Worm (Caenorhabditis elegans): ENCODE results near the gene his-5.

his-5 gene

ce11 chrV:8500348-8500747 is 34.7 kb upstream of the his-5 start (continued):
- TF ChIP-seq ceh-82 (tag; optimal IDR thresholded peaks at IDR 0.05) (peak; percentile 89 to 98 (median 96)), sptf-1 (tag; optimal IDR thresholded peaks at IDR 0.05) (no peak), swsn-7 (tag; optimal IDR thresholded peaks at IDR 0.05) (peak; percentile 94), nhr-90 (tag; optimal IDR thresholded peaks at IDR 0.05; ENCODE audit: poor library complexity) (peak; percentile 97), blmp-1 (tag; optimal IDR thresholded peaks at IDR 0.05) (peak; percentile 33), pqm-1 (tag; optimal IDR thresholded peaks at IDR 0.05) (no peak), C04F5.9 (tag; optimal IDR thresholded peaks at IDR 0.05) (peak; percentile 68), nhr-84 (tag; optimal IDR thresholded peaks at IDR 0.05) (peak; percentile 79), nhr-76 (tag; optimal IDR thresholded peaks at IDR 0.05) (peak; percentile 95), ceh-8 (GFP tag; optimal IDR thresholded peaks at IDR 0.05) (peak; percentile 96), Y116A8C.19 (tag; optimal IDR thresholded peaks at IDR 0.05; ENCODE audit: borderline replicate concordance) (peak; percentile 35), xbp-1 (tag; optimal IDR thresholded peaks at IDR 0.05) (peak; percentile 91), ceh-88 (GFP tag; IDR thresholded peaks at IDR 0.05) (peak; percentile 85), skn-1 (tag; optimal IDR thresholded peaks at IDR 0.05) (peak; percentile 62), pax-3 (tag; optimal IDR thresholded peaks at IDR 0.05) (peak; percentile 85), ceh-63 (GFP tag; optimal IDR thresholded peaks at IDR 0.05) (peak; percentile 2), efl-3 (GFP tag; optimal IDR thresholded peaks at IDR 0.05) (peak; percentile 99), unc-130 (tag; optimal IDR thresholded peaks at IDR 0.05) (peak; percentile 98), nhr-19 (GFP tag; conservative IDR thresholded peaks at IDR 0.05) (peak; percentile 95), fkh-4 (tag; optimal IDR thresholded peaks at IDR 0.05; ENCODE audit: borderline replicate concordance) (peak; percentile 66), nhr-85 (tag) (peak; percentile 95), lin-39 (tag; optimal IDR thresholded peaks at IDR 0.05) (peak; percentile 90), fos-1 (tag; optimal IDR thresholded peaks at IDR 0.05) (peak; percentile 89), dsc-1 (tag; optimal IDR thresholded peaks at IDR 0.05) (peak; percentile 95), efl-1 (optimal IDR thresholded peaks at IDR 0.05) (peak; percentile 73 to 81), efl-1 (GFP tag; optimal IDR thresholded peaks at IDR 0.05 in 1 of 2) (peak; percentile 62 to 98), lin-35 (GFP tag; optimal IDR thresholded peaks at IDR 0.05) (peak; percentile 70 to 83), sup-37 (GFP tag; optimal IDR thresholded peaks at IDR 0.05) (peak; percentile 89), elt-2 (tag; optimal IDR thresholded peaks at IDR 0.05) (peak; percentile 92), unc-98 (GFP tag; IDR thresholded peaks at IDR 0.05) (peak; percentile 75), unc-86 (tag; optimal IDR thresholded peaks at IDR 0.05) (peak; percentile 89), alr-1 (tag; optimal IDR thresholded peaks at IDR 0.05; ENCODE audit: borderline replicate concordance) (no peak)

ce11 chrV:8507324-8507723 is 27.7 kb upstream of the his-5 start, which contains the start of gene ZK994.6:
Gene ZK994.6 (minus strand): TSS chrV:8507424.
- TF ChIP-seq ceh-88 (GFP tag; IDR thresholded peaks at IDR 0.05), result no peak
- no peak for TF ChIP-seq efl-1 (optimal IDR thresholded peaks at IDR 0.05)
- peak in 1 of 2 experiments; percentile 5 for TF ChIP-seq efl-1 (GFP tag; optimal IDR thresholded peaks at IDR 0.05 in 1 of 2)
- no peak for TF ChIP-seq lir-3 (tag; optimal IDR thresholded peaks at IDR 0.05; ENCODE audit: poor library complexity)
- TF ChIP-seq nhr-12 (tag; optimal IDR thresholded peaks at IDR 0.05), result no peak
- no peak for TF ChIP-seq skn-1 (tag; optimal IDR thresholded peaks at IDR 0.05)
- TF ChIP-seq lin-35 (GFP tag; optimal IDR thresholded peaks at IDR 0.05), result no peak
- peak; percentile 41 for TF ChIP-seq fkh-8 (tag; optimal IDR thresholded peaks at IDR 0.05)
- no peak for TF ChIP-seq nhr-28 (tag; optimal IDR thresholded peaks at IDR 0.05)
- no peak for TF ChIP-seq alr-1 (tag; optimal IDR thresholded peaks at IDR 0.05; ENCODE audit: borderline replicate concordance)
- TF ChIP-seq lin-15B (tag; optimal IDR thresholded peaks at IDR 0.05), result no peak
- no peak for TF ChIP-seq lin-14 (GFP tag; optimal IDR thresholded peaks at IDR 0.05)
- no peak for TF ChIP-seq egl-27 (tag; optimal IDR thresholded peaks at IDR 0.05)
- TF ChIP-seq jun-1 (tag; optimal IDR thresholded peaks at IDR 0.05), result no peak
- TF ChIP-seq aha-1 (tag; optimal IDR thresholded peaks at IDR 0.05), result no peak

Data from whole organism, L1 larva.